Worm (Caenorhabditis elegans) whole organism, young adult: Measurements from ENCODE around the gene nhr-258.
A peak's percentile ranks its signal among the peaks of the same experiment; 100 is the strongest.

Experiments used
- C06A6.2 ChIP-seq: fragments of 200-800 bp; sonication (Bioruptor generic); conservative IDR thresholded peaks from 2 replicates; pipeline ENCODE4 v1.3.6; 2022; ENCODE audit warnings: missing genetic modification characterization, missing compliant biosample characterization
- D2030.7 ChIP-seq: fragments of 200-800 bp; sonication (Bioruptor generic); IDR thresholded peaks from 2 replicates; pipeline ENCODE4 v1.3.6; 2022; ENCODE audit warnings: missing genetic modification reagents, missing genetic modification characterization, missing compliant biosample characterization
- F23B12.7 ChIP-seq: sonication (generic microtip); optimal IDR thresholded peaks from 2 replicates; lab custom pipeline; 2017; ENCODE audit warnings: missing genetic modification characterization, mild to moderate bottlenecking, missing compliant biosample characterization, antibody characterized with exemption, moderate library complexity; ENCODE audit not compliant: insufficient read depth
- F39B2.1 ChIP-seq: fragments of 200-800 bp; sonication (Bioruptor generic); IDR thresholded peaks from 2 replicates; pipeline ENCODE4 v1.3.6; 2022; ENCODE audit warnings: missing genetic modification reagents, missing genetic modification characterization, missing compliant biosample characterization
- F52B5.7 ChIP-seq: sonication (generic microtip); optimal IDR thresholded peaks from 2 replicates; lab custom pipeline; 2016; ENCODE audit warnings: mild to moderate bottlenecking, missing genetic modification characterization, missing compliant biosample characterization
- K12H6.12 ChIP-seq: fragments of 200-800 bp; sonication (Bioruptor generic); optimal IDR thresholded peaks from 2 replicates; lab custom pipeline; 2018; ENCODE audit warnings: mild to moderate bottlenecking, missing genetic modification characterization, missing compliant biosample characterization
- Y56A3A.18 ChIP-seq: fragments of 200-800 bp; sonication (Bioruptor generic); IDR thresholded peaks from 2 replicates; pipeline ENCODE4 v1.3.6; 2022; ENCODE audit warnings: missing genetic modification reagents, missing genetic modification characterization, missing compliant biosample characterization
- aptf-3 ChIP-seq: fragments of 200-800 bp; sonication (Bioruptor generic); IDR thresholded peaks from 2 replicates; pipeline ENCODE4 v1.3.6; 2022; ENCODE audit warnings: missing genetic modification characterization, missing compliant biosample characterization
- atf-7 ChIP-seq: sonication (generic microtip); optimal IDR thresholded peaks from 2 replicates; lab custom pipeline; 2017; ENCODE audit warnings: mild to moderate bottlenecking, missing genetic modification characterization, missing compliant biosample characterization
- attf-5 ChIP-seq: fragments of 200-800 bp; sonication (Bioruptor generic); optimal IDR thresholded peaks from 2 replicates; lab custom pipeline; 2018; ENCODE audit warnings: mild to moderate bottlenecking, missing genetic modification characterization, missing compliant biosample characterization
- bed-1 ChIP-seq: fragments of 200-800 bp; sonication (Bioruptor generic); IDR thresholded peaks from 2 replicates; pipeline ENCODE4 v1.3.6; 2022; ENCODE audit warnings: missing genetic modification reagents, missing genetic modification characterization, missing compliant biosample characterization
- cebp-1 ChIP-seq, 2 experiments: fragments of 200-800 bp in 1 of 2; sonication (Bioruptor generic) in 1 of 2; sonication (generic microtip) in 1 of 2; IDR thresholded peaks in 1 of 2; optimal IDR thresholded peaks in 1 of 2; 2 replicates each; pipeline versions ENCODE4 v1.3.6 to Lab custom; 2017 to 2022; ENCODE audit warnings: missing compliant biosample characterization in 2 of 2, missing genetic modification characterization in 2 of 2, mild to moderate bottlenecking in 1 of 2, missing genetic modification reagents in 1 of 2, moderate library complexity in 1 of 2
- ceh-27 ChIP-seq: fragments of 200-800 bp; sonication (Bioruptor generic); optimal IDR thresholded peaks from 2 replicates; lab custom pipeline; 2018; ENCODE audit warnings: mild to moderate bottlenecking, missing genetic modification characterization, moderate library complexity, missing compliant biosample characterization
- ceh-79 ChIP-seq: sonication (generic microtip); optimal IDR thresholded peaks from 2 replicates; lab custom pipeline; 2017; ENCODE audit warnings: mild to moderate bottlenecking, missing genetic modification characterization, missing compliant biosample characterization
- egl-18 ChIP-seq: fragments of 200-800 bp; sonication (Bioruptor generic); IDR thresholded peaks from 2 replicates; pipeline ENCODE4 v1.3.6; 2022; ENCODE audit warnings: missing genetic modification reagents, missing genetic modification characterization, missing compliant biosample characterization
- hlh-12 ChIP-seq: sonication (generic microtip); optimal IDR thresholded peaks from 2 replicates; lab custom pipeline; 2016; ENCODE audit warnings: missing genetic modification characterization, missing compliant biosample characterization
- hsf-1 ChIP-seq: fragments of 200-800 bp; sonication (Bioruptor generic); IDR thresholded peaks from 2 replicates; pipeline ENCODE4 v1.3.6; 2022; ENCODE audit warnings: missing genetic modification reagents, missing genetic modification characterization, missing compliant biosample characterization
- lin-40 ChIP-seq: sonication (generic microtip); optimal IDR thresholded peaks from 2 replicates; lab custom pipeline; 2016; ENCODE audit warnings: missing genetic modification characterization, mild to moderate bottlenecking, missing compliant biosample characterization, missing genotype, missing genetic modification reagents
- lsl-1 ChIP-seq: fragments of 200-800 bp; sonication (Bioruptor generic); optimal IDR thresholded peaks from 2 replicates; lab custom pipeline; 2018; ENCODE audit warnings: mild to moderate bottlenecking, missing genetic modification characterization, moderate library complexity, missing compliant biosample characterization
- lsy-27 ChIP-seq: sonication (generic microtip); optimal IDR thresholded peaks from 2 replicates; lab custom pipeline; 2017; ENCODE audit warnings: missing genetic modification characterization, mild to moderate bottlenecking, missing compliant biosample characterization, antibody characterized with exemption, missing genotype, borderline replicate concordance; ENCODE audit not compliant: insufficient read depth
- madf-3 ChIP-seq: fragments of 200-800 bp; sonication (Bioruptor generic); IDR thresholded peaks from 2 replicates; pipeline ENCODE4 v1.3.6; 2022; ENCODE audit warnings: missing genetic modification reagents, missing genetic modification characterization, missing compliant biosample characterization
- madf-6 ChIP-seq: fragments of 200-800 bp; sonication (Bioruptor generic); IDR thresholded peaks from 2 replicates; pipeline ENCODE4 v1.3.6; 2022; ENCODE audit warnings: missing genetic modification reagents, missing genetic modification characterization, missing compliant biosample characterization
- mel-28 ChIP-seq: sonication (generic microtip); optimal IDR thresholded peaks from 2 replicates; lab custom pipeline; 2016; ENCODE audit warnings: borderline replicate concordance, mild to moderate bottlenecking, missing genetic modification characterization, missing compliant biosample characterization
- nhr-179 ChIP-seq: sonication (generic microtip); optimal IDR thresholded peaks from 2 replicates; lab custom pipeline; 2016; ENCODE audit warnings: mild to moderate bottlenecking, missing genetic modification characterization, missing compliant biosample characterization
- nhr-27 ChIP-seq: fragments of 200-800 bp; sonication (Bioruptor generic); optimal IDR thresholded peaks from 2 replicates; lab custom pipeline; 2018; ENCODE audit warnings: mild to moderate bottlenecking, missing genetic modification characterization, moderate library complexity, missing compliant biosample characterization
- pbrm-1 ChIP-seq: fragments of 200-800 bp; sonication (Bioruptor generic); IDR thresholded peaks from 2 replicates; pipeline ENCODE4 v1.3.6; 2022; ENCODE audit warnings: missing genetic modification reagents, missing genetic modification characterization, missing compliant biosample characterization
- repo-1 ChIP-seq: sonication (generic microtip); optimal IDR thresholded peaks from 2 replicates; lab custom pipeline; 2017; ENCODE audit warnings: mild to moderate bottlenecking, missing genetic modification characterization, missing compliant biosample characterization
- snpc-1.1 ChIP-seq: sonication (generic microtip); optimal IDR thresholded peaks from 2 replicates; lab custom pipeline; 2017; ENCODE audit warnings: missing genetic modification characterization, mild to moderate bottlenecking, missing compliant biosample characterization, antibody characterized with exemption, moderate library complexity, missing genotype, missing genetic modification reagents; ENCODE audit not compliant: insufficient read depth
- snpc-3.4 ChIP-seq: sonication (generic microtip); optimal IDR thresholded peaks from 2 replicates; lab custom pipeline; 2017; ENCODE audit warnings: missing genetic modification characterization, mild to moderate bottlenecking, missing compliant biosample characterization, antibody characterized with exemption, moderate library complexity, missing genotype, missing genetic modification reagents
- snpc-4 ChIP-seq, 5 experiments: fragments of 150-350 bp in 1 of 5; sonication (generic microtip) in 4 of 5; optimal IDR thresholded peaks; 2 replicates each; lab custom pipeline; 2014 to 2018; ENCODE audit warnings: missing genetic modification characterization in 5 of 5, missing biosample characterization in 3 of 5, antibody characterized with exemption in 2 of 5, mild to moderate bottlenecking in 2 of 5, missing compliant biosample characterization in 2 of 5, missing genotype in 2 of 5, moderate library complexity in 2 of 5, missing genetic modification reagents in 1 of 5
- somi-1 ChIP-seq: fragments of 200-800 bp; sonication (Bioruptor generic); optimal IDR thresholded peaks from 2 replicates; lab custom pipeline; 2018; ENCODE audit warnings: mild to moderate bottlenecking, missing genetic modification characterization, missing compliant biosample characterization
- ztf-22 ChIP-seq: fragments of 200-800 bp; sonication (Bioruptor generic); optimal IDR thresholded peaks from 2 replicates; lab custom pipeline; 2018; ENCODE audit warnings: mild to moderate bottlenecking, missing genetic modification characterization, moderate library complexity, missing compliant biosample characterization

nhr-258 gene

ce11 chrIV:8040610-8041317 is 4.0 kb upstream of the nhr-258 start:
- TF ChIP-seq snpc-3.4 (tag; lab: Kevin White, UChicago): no peak
- no peak for TF ChIP-seq F52B5.7
- no peak for TF ChIP-seq madf-6 (GFP tag; lab: Robert Waterston, UW)
- TF ChIP-seq F39B2.1 (GFP tag; lab: Robert Waterston, UW): no peak
- TF ChIP-seq egl-18 (GFP tag; lab: Robert Waterston, UW): no peak
- no peak for TF ChIP-seq nhr-27 (tag; lab: Kevin White, UChicago)
- TF ChIP-seq aptf-3: no peak
- TF ChIP-seq mel-28: no peak
- TF ChIP-seq lin-40 (tag; lab: Kevin White, UChicago): no peak
- no peak for TF ChIP-seq madf-3
- TF ChIP-seq ceh-27 (GFP tag; lab: Kevin White, UChicago): no peak
- TF ChIP-seq hsf-1 (GFP tag; lab: Robert Waterston, UW): no peak
- TF ChIP-seq lsy-27 (tag; lab: Kevin White, UChicago): no peak
- TF ChIP-seq F23B12.7: no peak
- TF ChIP-seq pbrm-1 (GFP tag; lab: Robert Waterston, UW): no peak
- TF ChIP-seq lsl-1 (GFP tag; lab: Kevin White, UChicago): no peak
- no peak for TF ChIP-seq snpc-1.1 (tag; lab: Kevin White, UChicago)
- TF ChIP-seq cebp-1 (GFP tag; IDR thresholded peaks at IDR 0.05; lab: Robert Waterston, UW): no peak
- TF ChIP-seq cebp-1 (tag; optimal IDR thresholded peaks at IDR 0.05; lab: Kevin White, UChicago): no peak
- TF ChIP-seq hlh-12 (tag; lab: Kevin White, UChicago): no peak
- TF ChIP-seq K12H6.12: no peak

- no peak for TF ChIP-seq ceh-79 (tag; lab: Kevin White, UChicago)
- no peak for TF ChIP-seq lsl-1 (GFP tag; lab: Kevin White, UChicago)
- TF ChIP-seq ceh-27 (GFP tag; lab: Kevin White, UChicago): no peak
- 0 out of 2 replicates have a peak, but pooled peaks have one; percentile 23 for TF ChIP-seq C06A6.2 (GFP tag; lab: Robert Waterston, UW)
- peak; percentile 56 for TF ChIP-seq lin-40 (tag; lab: Kevin White, UChicago)
- TF ChIP-seq repo-1 (tag; lab: Kevin White, UChicago): no peak
- no peak for TF ChIP-seq snpc-4 (GFP tag; optimal IDR thresholded peaks at IDR 0.05; lab: Kevin White, UChicago)
- TF ChIP-seq snpc-4 (tag; optimal IDR thresholded peaks at IDR 0.05; lab: Kevin White, UChicago): no peak
- TF ChIP-seq somi-1 (GFP tag; lab: Kevin White, UChicago): peak; percentile 56
- TF ChIP-seq ztf-22 (GFP tag; lab: Kevin White, UChicago): no peak
- no peak for TF ChIP-seq bed-1 (GFP tag; lab: Robert Waterston, UW)
- TF ChIP-seq, all 124 proteins: peak for 3
These were observed 2.7 kb upstream of the nhr-258 start for ce11 chrIV:8042005-8042404.

ce11 chrIV:8042897-8043296 is 1.8 kb upstream of the nhr-258 start:
- TF ChIP-seq attf-5 (no peak), cebp-1 (GFP tag; IDR thresholded peaks at IDR 0.05; lab: Robert Waterston, UW) (no peak), cebp-1 (tag; optimal IDR thresholded peaks at IDR 0.05; lab: Kevin White, UChicago) (no peak), Y56A3A.18 (GFP tag; lab: Robert Waterston, UW) (no peak), nhr-179 (tag; lab: Kevin White, UChicago) (no peak)
- TF ChIP-seq, all 124 proteins: peak for 0

ce11 chrIV:8043722-8044121 is 1.0 kb upstream of the nhr-258 start:
- TF ChIP-seq atf-7: peak; percentile 13
- no peak for TF ChIP-seq D2030.7 (GFP tag; lab: Robert Waterston, UW)
